Worm (Caenorhabditis elegans): ENCODE data around the gene Y51A2D.21.

ce11 chrV:18605510-18605909 lies 33.9 kb downstream of the Y51A2D.21 start:
- TF ChIP-seq ama-1 (optimal IDR thresholded peaks at IDR 0.05) (no peak), eyg-1 (tag; optimal IDR thresholded peaks at IDR 0.05) (no peak), pha-2 (tag; optimal IDR thresholded peaks at IDR 0.05) (no peak), nhr-11 (tag; optimal IDR thresholded peaks at IDR 0.05) (no peak), pqm-1 (tag; optimal IDR thresholded peaks at IDR 0.05) (no peak), unc-42 (tag; optimal IDR thresholded peaks at IDR 0.05) (no peak), elt-4 (tag; optimal IDR thresholded peaks at IDR 0.05) (no peak), K09A11.1 (tag; optimal IDR thresholded peaks at IDR 0.05; ENCODE audit: insufficient read depth) (no peak)

Measured in whole organism, late embryonic.